Worm (Caenorhabditis elegans) whole organism, L2 larva: Measurements from ENCODE around the gene pqn-68.

ENCODE experiments used
- R02D3.7 ChIP-seq: fragments of 150-350 bp; optimal IDR thresholded peaks from 2 replicates; lab custom pipeline; 2014; ENCODE audit warnings: missing biosample characterization, missing genetic modification characterization
- ama-1 ChIP-seq: fragments of 150-350 bp; optimal IDR thresholded peaks from 2 replicates; lab custom pipeline; 2018; ENCODE audit warnings: inconsistent platforms
- ceh-16 ChIP-seq: fragments of 150-350 bp; optimal IDR thresholded peaks from 2 replicates; lab custom pipeline; 2014; ENCODE audit warnings: missing biosample characterization, missing genetic modification characterization
- elt-3 ChIP-seq: sonication (generic microtip); optimal IDR thresholded peaks from 2 replicates; lab custom pipeline; 2017; ENCODE audit warnings: missing biosample characterization, missing genetic modification characterization
- lin-11 ChIP-seq: fragments of 150-350 bp; sonication (generic microtip); optimal IDR thresholded peaks from 2 replicates; lab custom pipeline; 2014; ENCODE audit warnings: missing biosample characterization, missing genetic modification characterization, inconsistent platforms, mixed read lengths
- nhr-237 ChIP-seq: fragments of 150-350 bp; optimal IDR thresholded peaks from 2 replicates; lab custom pipeline; 2014; ENCODE audit warnings: missing biosample characterization, missing genetic modification characterization
- zag-1 ChIP-seq: fragments of 150-350 bp; optimal IDR thresholded peaks from 2 replicates; lab custom pipeline; 2014; ENCODE audit warnings: missing biosample characterization, missing genetic modification characterization
- ztf-4 ChIP-seq: fragments of 150-350 bp; optimal IDR thresholded peaks from 2 replicates; lab custom pipeline; 2014; ENCODE audit warnings: missing biosample characterization, missing genetic modification characterization

- TF ChIP-seq ceh-16 (no peak), ama-1 (lab: Kevin White, UChicago) (no peak), elt-3 (tag; lab: Kevin White, UChicago) (no peak), ztf-4 (no peak), nhr-237 (no peak), zag-1 (tag; lab: Kevin White, UChicago) (no peak), R02D3.7 (tag; lab: Kevin White, UChicago) (no peak), lin-11 (tag; lab: Kevin White, UChicago) (no peak)
Observed at ce11 chrV:12963192-12963591, 10.8 kb downstream of the pqn-68 start, which contains the start of gene hrg-9.
